Worm (Caenorhabditis elegans): ENCODE measurements around the gene Y75B8A.24.

The Y75B8A.24 gene

ce11 chrIII:12273598-12274090 lies at the start of gene Y75B8A.24, which contains the start of gene Y75B8A.25 (continued):
- peak; percentile 54; the same call in 1 of the 2 replicates for TF ChIP-seq D2030.7 (GFP tag; IDR thresholded peaks at IDR 0.05)
- no peak for TF ChIP-seq bed-1 (GFP tag; IDR thresholded peaks at IDR 0.05)
- no peak for TF ChIP-seq mxl-1 (tag; optimal IDR thresholded peaks at IDR 0.05)
- TF ChIP-seq efl-1 (GFP tag; optimal IDR thresholded peaks at IDR 0.05), result peak; percentile 9
- TF ChIP-seq hlh-26 (GFP tag; conservative IDR thresholded peaks at IDR 0.05), result no peak
- TF ChIP-seq madf-10 (tag; optimal IDR thresholded peaks at IDR 0.05), result peak; percentile 44
- no peak for TF ChIP-seq pha-4 (tag; optimal IDR thresholded peaks at IDR 0.05)
- peak; percentile 22; the same call in 1 of the 2 replicates for TF ChIP-seq attf-3 (GFP tag; conservative IDR thresholded peaks at IDR 0.05)
- no peak for TF ChIP-seq ZK185.1 (tag; optimal IDR thresholded peaks at IDR 0.05; ENCODE audit: poor library complexity, severe bottlenecking)
- TF ChIP-seq F10E7.11 (tag; optimal IDR thresholded peaks at IDR 0.05), result no peak
- TF ChIP-seq F57A8.1 (GFP tag; optimal IDR thresholded peaks at IDR 0.05), result no peak
- TF ChIP-seq F37B4.10 (GFP tag; IDR thresholded peaks at IDR 0.05), result no peak
- TF ChIP-seq Y53G8AR.9 (GFP tag; conservative IDR thresholded peaks at IDR 0.05), result 0 out of 2 replicates have a peak, but pooled peaks have one; percentile 37
- peak; percentile 39 for TF ChIP-seq lsl-1 (GFP tag; optimal IDR thresholded peaks at IDR 0.05)
- TF ChIP-seq nhr-90 (tag; optimal IDR thresholded peaks at IDR 0.05), result no peak
- TF ChIP-seq B0019.2 (GFP tag; conservative IDR thresholded peaks at IDR 0.05), result no peak
- TF ChIP-seq snpc-3.4 (tag; optimal IDR thresholded peaks at IDR 0.05), result peak; percentile 26
- no peak for TF ChIP-seq him-1 (tag; optimal IDR thresholded peaks at IDR 0.05)
- TF ChIP-seq dpff-1 (tag; optimal IDR thresholded peaks at IDR 0.05), result no peak
- no peak for TF ChIP-seq egl-18 (GFP tag; IDR thresholded peaks at IDR 0.05)
- peak; percentile 20 for TF ChIP-seq snpc-4 (GFP tag; optimal IDR thresholded peaks at IDR 0.05)
- TF ChIP-seq snpc-4 (tag; optimal IDR thresholded peaks at IDR 0.05), result peak in 3 of 4 experiments; percentile 3 to 51 (median 47)
- TF ChIP-seq dpl-1 (GFP tag; optimal IDR thresholded peaks at IDR 0.05), result no peak
- no peak for TF ChIP-seq nhr-80 (tag; optimal IDR thresholded peaks at IDR 0.05)
- TF ChIP-seq zfh-2 (GFP tag; conservative IDR thresholded peaks at IDR 0.05), result no peak
- no peak for TF ChIP-seq sea-2 (GFP tag; IDR thresholded peaks at IDR 0.05)
- no peak for TF ChIP-seq aptf-3 (GFP tag; IDR thresholded peaks at IDR 0.05)
- TF ChIP-seq somi-1 (GFP tag; optimal IDR thresholded peaks at IDR 0.05), result no peak
- TF ChIP-seq B0261.1 (tag; optimal IDR thresholded peaks at IDR 0.05), result no peak
- peak; percentile 56 for TF ChIP-seq F33H1.4 (GFP tag; IDR thresholded peaks at IDR 0.05)

ce11 chrIII:12318794-12319193 lies 45.2 kb upstream of the Y75B8A.24 start, which contains the start of gene Y75B8A.28:
Gene Y75B8A.28 (plus strand): TSS chrIII:12319089.
- TF ChIP-seq sdz-38 (tag; optimal IDR thresholded peaks at IDR 0.05), result no peak
- TF ChIP-seq let-607 (tag; optimal IDR thresholded peaks at IDR 0.05), result peak in 1 of 2 experiments; percentile 26
- no peak for TF ChIP-seq gei-17 (GFP tag; optimal IDR thresholded peaks at IDR 0.05)
- TF ChIP-seq T26A5.8 (tag; optimal IDR thresholded peaks at IDR 0.05), result no peak
- no peak for TF ChIP-seq nhr-27 (tag; optimal IDR thresholded peaks at IDR 0.05)
- no peak for TF ChIP-seq ccch-3 (GFP tag; optimal IDR thresholded peaks at IDR 0.05)
- no peak for TF ChIP-seq ets-4 (GFP tag; optimal IDR thresholded peaks at IDR 0.05)
- no peak for TF ChIP-seq ceh-91 (GFP tag; IDR thresholded peaks at IDR 0.05)
- no peak for TF ChIP-seq repo-1 (tag; optimal IDR thresholded peaks at IDR 0.05)
- TF ChIP-seq Y67H2A.10 (GFP tag; conservative IDR thresholded peaks at IDR 0.05), result no peak
- no peak for TF ChIP-seq chd-7 (tag; optimal IDR thresholded peaks at IDR 0.05)
- no peak for TF ChIP-seq dpl-1 (GFP tag; optimal IDR thresholded peaks at IDR 0.05)
- TF ChIP-seq cebp-1 (GFP tag; IDR thresholded peaks at IDR 0.05), result no peak
- peak; percentile 8 for TF ChIP-seq cebp-1 (tag; optimal IDR thresholded peaks at IDR 0.05)
- TF ChIP-seq nhr-120 (GFP tag; IDR thresholded peaks at IDR 0.05), result no peak
- TF ChIP-seq mcd-1 (GFP tag; IDR thresholded peaks at IDR 0.05), result no peak
- no peak for TF ChIP-seq Y56A3A.18 (GFP tag; IDR thresholded peaks at IDR 0.05)
- no peak for TF ChIP-seq Y53F4B.3 (GFP tag; IDR thresholded peaks at IDR 0.05)
- TF ChIP-seq K12H6.12 (tag; optimal IDR thresholded peaks at IDR 0.05), result no peak
- TF ChIP-seq mes-4 (tag; optimal IDR thresholded peaks at IDR 0.05), result no peak
- TF ChIP-seq lsl-1 (GFP tag; optimal IDR thresholded peaks at IDR 0.05), result no peak
- TF ChIP-seq him-1 (tag; optimal IDR thresholded peaks at IDR 0.05), result no peak
- no peak for TF ChIP-seq attf-5 (GFP tag; optimal IDR thresholded peaks at IDR 0.05)
- no peak for TF ChIP-seq attf-3 (GFP tag; conservative IDR thresholded peaks at IDR 0.05)
- TF ChIP-seq F57A8.1 (GFP tag; optimal IDR thresholded peaks at IDR 0.05), result no peak
